Fruit fly (Drosophila melanogaster) whole organism, embryonic: Measurements from ENCODE around the gene xmas.

ENCODE experiments used
- Adf1 ChIP-seq: fragments of 200-800 bp; sonication (Bioruptor generic); IDR thresholded peaks from 2 replicates; pipeline ENCODE4 v1.3.6; 2022; ENCODE audit warnings: missing biosample characterization, missing genetic modification characterization
- Asciz ChIP-seq: fragments of 200-800 bp; sonication (Bioruptor generic); optimal IDR thresholded peaks from 2 replicates; lab custom pipeline; 2017; ENCODE audit warnings: missing biosample characterization, mild to moderate bottlenecking, missing genetic modification characterization, missing genetic modification reagents
- CG10565 ChIP-seq: fragments of 200-800 bp; sonication (Bioruptor generic); optimal IDR thresholded peaks from 3 replicates; lab custom pipeline; 2016; ENCODE audit warnings: missing biosample characterization, mild to moderate bottlenecking, missing genetic modification characterization
- CG11560 ChIP-seq: fragments of 200-800 bp; sonication (Bioruptor generic); IDR thresholded peaks from 3 replicates; pipeline ENCODE4 v1.3.6; 2022; ENCODE audit warnings: missing biosample characterization, missing genetic modification characterization
- CG1233 ChIP-seq: fragments of 200-800 bp; sonication (Bioruptor generic); optimal IDR thresholded peaks from 4 replicates; lab custom pipeline; 2018; ENCODE audit warnings: missing biosample characterization, mild to moderate bottlenecking, missing genetic modification characterization
- CG14014 ChIP-seq: fragments of 200-800 bp; sonication (Bioruptor generic); IDR thresholded peaks from 2 replicates; pipeline ENCODE4 v1.3.6; 2022; ENCODE audit warnings: missing biosample characterization, missing genetic modification characterization
- CG15601 ChIP-seq: fragments of 200-800 bp; sonication (Bioruptor generic); optimal IDR thresholded peaks from 3 replicates; lab custom pipeline; 2019; ENCODE audit warnings: missing biosample characterization, mild to moderate bottlenecking, missing genetic modification characterization, moderate library complexity
- CG2120 ChIP-seq: fragments of 200-800 bp; sonication (Bioruptor generic); optimal IDR thresholded peaks from 3 replicates; lab custom pipeline; 2016; ENCODE audit warnings: missing biosample characterization, missing genetic modification characterization
- CG31388 ChIP-seq: fragments of 200-800 bp; sonication (Bioruptor generic); optimal IDR thresholded peaks from 2 replicates; lab custom pipeline; 2016; ENCODE audit warnings: missing biosample characterization, missing genetic modification characterization
- CG3281 ChIP-seq: fragments of 200-800 bp; sonication (Bioruptor generic); optimal IDR thresholded peaks from 3 replicates; lab custom pipeline; 2017; ENCODE audit warnings: missing biosample characterization, mild to moderate bottlenecking, missing genetic modification characterization
- CG33213 ChIP-seq: fragments of 200-800 bp; sonication (Bioruptor generic); optimal IDR thresholded peaks from 3 replicates; lab custom pipeline; 2016; ENCODE audit warnings: missing biosample characterization, missing genetic modification characterization
- CG3838 ChIP-seq: fragments of 200-800 bp; sonication (Bioruptor generic); optimal IDR thresholded peaks from 3 replicates; lab custom pipeline; 2016; ENCODE audit warnings: missing biosample characterization, missing genetic modification characterization
- CG4707 ChIP-seq: fragments of 200-800 bp; sonication (Bioruptor generic); optimal IDR thresholded peaks from 2 replicates; lab custom pipeline; 2018; ENCODE audit warnings: missing biosample characterization, mild to moderate bottlenecking, missing genetic modification characterization, moderate library complexity
- CG4730 ChIP-seq: fragments of 200-800 bp; sonication (Bioruptor generic); IDR thresholded peaks from 2 replicates; pipeline ENCODE4 v1.3.6; 2022; ENCODE audit warnings: missing biosample characterization, missing genetic modification characterization
- CG7745 ChIP-seq: fragments of 200-800 bp; sonication (Bioruptor generic); optimal IDR thresholded peaks from 2 replicates; lab custom pipeline; 2018; ENCODE audit warnings: missing biosample characterization, mild to moderate bottlenecking, missing genetic modification characterization, moderate library complexity
- CG8944 ChIP-seq: fragments of 200-800 bp; sonication (Bioruptor generic); optimal IDR thresholded peaks from 3 replicates; lab custom pipeline; 2016; ENCODE audit warnings: missing biosample characterization, missing genetic modification characterization
- CG9609 ChIP-seq: fragments of 200-800 bp; sonication (Bioruptor generic); optimal IDR thresholded peaks from 3 replicates; lab custom pipeline; 2016; ENCODE audit warnings: missing biosample characterization, missing genetic modification characterization
- CG9876 ChIP-seq: fragments of 200-800 bp; sonication (Bioruptor generic); optimal IDR thresholded peaks from 2 replicates; lab custom pipeline; 2016; ENCODE audit warnings: missing biosample characterization, missing genetic modification characterization
- CG9932 ChIP-seq: fragments of 200-800 bp; sonication (Bioruptor generic); IDR thresholded peaks from 2 replicates; pipeline ENCODE4 v1.3.6; 2022; ENCODE audit warnings: missing biosample characterization, missing genetic modification characterization
- CrebB ChIP-seq: fragments of 200-800 bp; sonication (Bioruptor generic); optimal IDR thresholded peaks from 3 replicates; lab custom pipeline; 2018; ENCODE audit warnings: missing biosample characterization, mild to moderate bottlenecking, missing genetic modification characterization
- Dad ChIP-seq: fragments of 200-800 bp; sonication (Bioruptor generic); optimal IDR thresholded peaks from 3 replicates; lab custom pipeline; 2016; ENCODE audit warnings: missing biosample characterization, missing genetic modification characterization
- Dip2 ChIP-seq: fragments of 200-800 bp; sonication (Bioruptor generic); IDR thresholded peaks from 2 replicates; pipeline ENCODE4 v1.3.6; 2022; ENCODE audit warnings: missing biosample characterization, missing genetic modification characterization
- Fer3 ChIP-seq: fragments of 200-800 bp; sonication (Bioruptor generic); optimal IDR thresholded peaks from 2 replicates; lab custom pipeline; 2018; ENCODE audit warnings: missing biosample characterization, mild to moderate bottlenecking, missing genetic modification characterization, moderate library complexity
- Hmr ChIP-seq: fragments of 200-800 bp; sonication (Bioruptor generic); optimal IDR thresholded peaks from 3 replicates; lab custom pipeline; 2017; ENCODE audit warnings: mild to moderate bottlenecking, missing biosample characterization, missing genetic modification reagents, missing genetic modification characterization
- Lpt ChIP-seq: fragments of >200 bp; optimal IDR thresholded peaks from 2 replicates; lab custom pipeline; 2018; ENCODE audit warnings: missing biosample characterization, missing genetic modification characterization
- MBD-R2 ChIP-seq: fragments of 200-800 bp; sonication (Bioruptor generic); IDR thresholded peaks from 2 replicates; pipeline ENCODE4 v1.3.6; 2022; ENCODE audit warnings: missing biosample characterization, missing genetic modification characterization
- NC2β ChIP-seq: fragments of 200-800 bp; sonication (Bioruptor generic); optimal IDR thresholded peaks from 2 replicates; lab custom pipeline; 2016; ENCODE audit warnings: missing biosample characterization, missing genetic modification characterization
- Nf-YB ChIP-seq: fragments of 200-800 bp; sonication (Bioruptor generic); optimal IDR thresholded peaks from 3 replicates; lab custom pipeline; 2019; ENCODE audit warnings: missing biosample characterization, mild to moderate bottlenecking, missing genetic modification characterization, moderate library complexity
- Tbp ChIP-seq: fragments of >200 bp; optimal IDR thresholded peaks from 2 replicates; lab custom pipeline; 2018; ENCODE audit warnings: missing biosample characterization, missing genetic modification characterization
- ab ChIP-seq: fragments of 200-800 bp; sonication (Bioruptor generic); optimal IDR thresholded peaks from 2 replicates; lab custom pipeline; 2016; ENCODE audit warnings: missing biosample characterization, missing genetic modification characterization
- bbx ChIP-seq: fragments of 200-800 bp; sonication (Bioruptor generic); IDR thresholded peaks from 2 replicates; pipeline ENCODE4 v1.3.6; 2022; ENCODE audit warnings: missing biosample characterization, missing genetic modification characterization; ENCODE audit not compliant: partially characterized antibody
- bigmax ChIP-seq: fragments of 200-800 bp; sonication (Bioruptor generic); optimal IDR thresholded peaks from 2 replicates; lab custom pipeline; 2018; ENCODE audit warnings: missing biosample characterization, mild to moderate bottlenecking, missing genetic modification characterization
- chif ChIP-seq, 2 experiments: fragments of 200-800 bp; sonication (Bioruptor generic); optimal IDR thresholded peaks; 3 replicates each; lab custom pipeline; 2016; ENCODE audit warnings: missing biosample characterization in 2 of 2, missing genetic modification characterization in 2 of 2
- crc ChIP-seq: fragments of 200-800 bp; sonication (Bioruptor generic); optimal IDR thresholded peaks from 2 replicates; lab custom pipeline; 2016; ENCODE audit warnings: missing biosample characterization, missing genetic modification characterization
- exex ChIP-seq: fragments of 200-800 bp; sonication (Bioruptor generic); optimal IDR thresholded peaks from 4 replicates; lab custom pipeline; 2018; ENCODE audit warnings: missing biosample characterization, mild to moderate bottlenecking, missing genetic modification characterization, moderate library complexity
- gsb-n ChIP-seq: fragments of 200-800 bp; sonication (Bioruptor generic); optimal IDR thresholded peaks from 3 replicates; lab custom pipeline; 2018; ENCODE audit warnings: missing biosample characterization, mild to moderate bottlenecking, missing genetic modification characterization
- hbn ChIP-seq: fragments of 200-800 bp; sonication (Bioruptor generic); IDR thresholded peaks from 2 replicates; pipeline ENCODE4 v1.3.6; 2022; ENCODE audit warnings: missing biosample characterization, missing genetic modification characterization; ENCODE audit not compliant: partially characterized antibody
- hth ChIP-seq: fragments of >200 bp; optimal IDR thresholded peaks from 2 replicates; lab custom pipeline; 2017; ENCODE audit warnings: inconsistent platforms
- kah ChIP-seq: fragments of 200-800 bp; sonication (Bioruptor generic); optimal IDR thresholded peaks from 2 replicates; lab custom pipeline; 2018; ENCODE audit warnings: missing biosample characterization, mild to moderate bottlenecking, missing genetic modification characterization
- lola ChIP-seq, 3 experiments: fragments of >200 bp in 2 of 3; fragments of 200-800 bp in 1 of 3; sonication (Bioruptor generic) in 1 of 3; optimal IDR thresholded peaks; 2 replicates each; lab custom pipeline; 2017 to 2019; ENCODE audit warnings: missing biosample characterization in 3 of 3, missing genetic modification characterization in 3 of 3, mild to moderate bottlenecking in 1 of 3, moderate library complexity in 1 of 3
- nmo ChIP-seq: fragments of 200-800 bp; sonication (Bioruptor generic); optimal IDR thresholded peaks from 2 replicates; lab custom pipeline; 2018; ENCODE audit warnings: missing biosample characterization, mild to moderate bottlenecking, missing genetic modification characterization, moderate library complexity
- pzg ChIP-seq: fragments of 200-800 bp; sonication (Bioruptor generic); optimal IDR thresholded peaks from 3 replicates; lab custom pipeline; 2018; ENCODE audit warnings: missing biosample characterization, mild to moderate bottlenecking, missing genetic modification characterization, moderate library complexity
- repo ChIP-seq: fragments of 200-800 bp; sonication (Bioruptor generic); optimal IDR thresholded peaks from 2 replicates; lab custom pipeline; 2016; ENCODE audit warnings: missing biosample characterization, missing genetic modification characterization
- rib ChIP-seq: fragments of 200-800 bp; sonication (Bioruptor generic); IDR thresholded peaks from 2 replicates; pipeline ENCODE4 v1.3.6; 2022; ENCODE audit warnings: missing biosample characterization, missing genetic modification characterization
- run ChIP-seq: fragments of 200-800 bp; sonication (Bioruptor generic); optimal IDR thresholded peaks from 3 replicates; lab custom pipeline; 2018; ENCODE audit warnings: missing biosample characterization, mild to moderate bottlenecking, missing genetic modification characterization
- sim ChIP-seq: fragments of 200-800 bp; sonication (Bioruptor generic); IDR thresholded peaks from 2 replicates; pipeline ENCODE4 v1.3.6; 2022; ENCODE audit warnings: missing biosample characterization, missing genetic modification characterization
- sima ChIP-seq: fragments of 200-800 bp; sonication (Bioruptor generic); optimal IDR thresholded peaks from 2 replicates; lab custom pipeline; 2016; ENCODE audit warnings: missing biosample characterization, missing genetic modification characterization
- slbo ChIP-seq: fragments of 200-800 bp; sonication (Bioruptor generic); IDR thresholded peaks from 2 replicates; pipeline ENCODE4 v1.3.6; 2022; ENCODE audit warnings: missing biosample characterization, missing genetic modification characterization
- stwl ChIP-seq: fragments of 200-800 bp; sonication (Bioruptor generic); optimal IDR thresholded peaks from 3 replicates; lab custom pipeline; 2018; ENCODE audit warnings: missing biosample characterization, mild to moderate bottlenecking, missing genetic modification characterization, moderate library complexity
- sug ChIP-seq: fragments of 200-800 bp; optimal IDR thresholded peaks from 2 replicates; lab custom pipeline; 2019; ENCODE audit warnings: missing biosample characterization, mild to moderate bottlenecking, missing genetic modification characterization, moderate library complexity
- tio ChIP-seq: fragments of 200-800 bp; sonication (Bioruptor generic); optimal IDR thresholded peaks from 2 replicates; lab custom pipeline; 2017; ENCODE audit warnings: missing biosample characterization, missing genetic modification characterization, inconsistent platforms

The xmas gene

dm6 chrX:17175558-17176189 lies 16.6 kb upstream of the xmas start (continued):
- TF ChIP-seq sug (tag; lab: Kevin White, UChicago) (peak; percentile 11), crc (GFP tag; lab: Kevin White, UChicago) (no peak), CG15601 (peak; percentile 27), Fer3 (tag; lab: Kevin White, UChicago) (no peak), CG14014 (GFP tag; lab: Robert Waterston, UW) (no peak), CG2120 (GFP tag; lab: Kevin White, UChicago) (peak; percentile 35), run (tag; lab: Kevin White, UChicago) (no peak), CG3281 (GFP tag; lab: Kevin White, UChicago) (no peak), Dip2 (GFP tag; lab: Robert Waterston, UW) (peak; percentile 53; the same call in 1 of the 2 replicates), CG4730 (GFP tag; lab: Robert Waterston, UW) (no peak), Adf1 (GFP tag; lab: Robert Waterston, UW) (no peak), ab (no peak), sima (no peak), Dad (no peak), CG10565 (GFP tag; lab: Kevin White, UChicago) (no peak), sim (GFP tag; lab: Robert Waterston, UW) (no peak), hth (lab: Kevin White, UChicago) (no peak), CG9609 (peak; percentile 3), CG7745 (tag; lab: Kevin White, UChicago) (no peak), MBD-R2 (GFP tag; lab: Robert Waterston, UW) (no peak), CG1233 (GFP tag; lab: Kevin White, UChicago) (no peak), pzg (peak; percentile 0), CG8944 (GFP tag; lab: Kevin White, UChicago) (peak; percentile 33), CrebB (tag; lab: Kevin White, UChicago) (no peak), CG31388 (GFP tag; lab: Kevin White, UChicago) (no peak), Nf-YB (GFP tag; lab: Kevin White, UChicago) (peak; percentile 41), nmo (peak; percentile 13), CG11560 (tag; lab: Robert Waterston, UW) (no peak), repo (GFP tag; lab: Kevin White, UChicago) (no peak), lola (GFP tag; optimal IDR thresholded peaks at IDR 0.05; lab: Kevin White, UChicago) (peak in 1 of 3 experiments; percentile 7), rib (GFP tag; lab: Robert Waterston, UW) (no peak), CG4707 (no peak), chif (GFP tag; optimal IDR thresholded peaks at IDR 0.05; lab: Kevin White, UChicago) (peak in 1 of 2 experiments; percentile 50), bigmax (GFP tag; lab: Kevin White, UChicago) (no peak), CG9932 (peak; percentile 53; the same call in 1 of the 2 replicates), kah (GFP tag; lab: Kevin White, UChicago) (no peak), CG3838 (GFP tag; lab: Kevin White, UChicago) (peak; percentile 23), Lpt (GFP tag; lab: Kevin White, UChicago) (no peak), stwl (tag; lab: Kevin White, UChicago) (peak; percentile 28), Hmr (peak; percentile 32), tio (GFP tag; lab: Kevin White, UChicago) (no peak), CG33213 (GFP tag; lab: Kevin White, UChicago) (peak; percentile 54), Tbp (GFP tag; lab: Kevin White, UChicago) (no peak), hbn (GFP tag; lab: Robert Waterston, UW) (no peak), CG9876 (GFP tag; lab: Kevin White, UChicago) (peak; percentile 19), bbx (GFP tag; lab: Robert Waterston, UW) (peak; percentile 42; the same call in 1 of the 2 replicates), gsb-n (no peak), NC2β (no peak), slbo (peak; percentile 62; the same call in 1 of the 2 replicates), Asciz (no peak), exex (tag; lab: Kevin White, UChicago) (no peak)
